Worm (Caenorhabditis elegans): Measurements from ENCODE around the gene let-721.

let-721 gene

ce11 chrIII:6420201-6420600 is 26.5 kb downstream of the let-721 start (continued):
- TF ChIP-seq nhr-77 (tag; optimal IDR thresholded peaks at IDR 0.05) (no peak), rnt-1 (tag; optimal IDR thresholded peaks at IDR 0.05) (peak; percentile 10), lin-13 (GFP tag; optimal IDR thresholded peaks at IDR 0.05) (no peak), fkh-4 (tag; optimal IDR thresholded peaks at IDR 0.05; ENCODE audit: borderline replicate concordance) (peak; percentile 42), elt-3 (tag; optimal IDR thresholded peaks at IDR 0.05) (peak in 1 of 6 experiments; percentile 6)

ce11 chrIII:6419409-6419944 is 27.2 kb downstream of the let-721 start, which contains the start of gene atgl-1:
atgl-1 (minus strand) TSS chrIII:6419459.
- TF ChIP-seq lin-14 (GFP tag; optimal IDR thresholded peaks at IDR 0.05) = peak; percentile 62
- TF ChIP-seq nhr-76 (tag; optimal IDR thresholded peaks at IDR 0.05) = no peak
- TF ChIP-seq nhr-85 (tag) = peak; percentile 84
- TF ChIP-seq nhr-20 (tag; optimal IDR thresholded peaks at IDR 0.05) = peak; percentile 3
- peak; percentile 46 for TF ChIP-seq blmp-1 (tag; optimal IDR thresholded peaks at IDR 0.05)
- TF ChIP-seq nhr-28 (tag; optimal IDR thresholded peaks at IDR 0.05) = no peak
- TF ChIP-seq hlh-4 (tag; optimal IDR thresholded peaks at IDR 0.05) = no peak
- no peak for TF ChIP-seq efl-1 (optimal IDR thresholded peaks at IDR 0.05)
- TF ChIP-seq efl-1 (GFP tag; optimal IDR thresholded peaks at IDR 0.05 in 1 of 2) = peak in 1 of 2 experiments; percentile 51
- peak in 1 of 6 experiments; percentile 18 for TF ChIP-seq elt-3 (tag; optimal IDR thresholded peaks at IDR 0.05)
- peak; percentile 37 for TF ChIP-seq nhr-71 (tag; optimal IDR thresholded peaks at IDR 0.05)

ce11 chrIII:6418254-6418653 is 28.5 kb downstream of the let-721 start:
- TF ChIP-seq unc-86 (tag; optimal IDR thresholded peaks at IDR 0.05) (no peak), nhr-85 (tag) (peak; percentile 75)

- TF ChIP-seq egl-27 (tag; optimal IDR thresholded peaks at IDR 0.05) = no peak
- TF ChIP-seq fkh-10 (GFP tag; optimal IDR thresholded peaks at IDR 0.05) = no peak
- TF ChIP-seq snpc-4 (tag; optimal IDR thresholded peaks at IDR 0.05) = no peak
- no peak for TF ChIP-seq tlp-1 (tag; optimal IDR thresholded peaks at IDR 0.05)
- no peak for TF ChIP-seq unc-86 (tag; optimal IDR thresholded peaks at IDR 0.05)
- no peak for TF ChIP-seq F16B12.6 (tag; optimal IDR thresholded peaks at IDR 0.05)
- TF ChIP-seq rnt-1 (tag; optimal IDR thresholded peaks at IDR 0.05) = no peak
- no peak for TF ChIP-seq lsy-2 (tag; optimal IDR thresholded peaks at IDR 0.05)
- no peak for TF ChIP-seq lin-13 (GFP tag; optimal IDR thresholded peaks at IDR 0.05)
- TF ChIP-seq nhr-28 (tag; optimal IDR thresholded peaks at IDR 0.05) = no peak
- no peak for TF ChIP-seq xbp-1 (tag; optimal IDR thresholded peaks at IDR 0.05)
- TF ChIP-seq efl-1 (optimal IDR thresholded peaks at IDR 0.05) = no peak
- no peak for TF ChIP-seq efl-1 (GFP tag; optimal IDR thresholded peaks at IDR 0.05 in 1 of 2)
- no peak for TF ChIP-seq ceh-63 (GFP tag; optimal IDR thresholded peaks at IDR 0.05)
- no peak for TF ChIP-seq lin-14 (GFP tag; optimal IDR thresholded peaks at IDR 0.05)
- peak; percentile 27 for TF ChIP-seq tbx-2 (tag; optimal IDR thresholded peaks at IDR 0.05)
- no peak for TF ChIP-seq unc-62 (GFP tag; optimal IDR thresholded peaks at IDR 0.05)
- TF ChIP-seq mab-9 (GFP tag; IDR thresholded peaks at IDR 0.05) = no peak
- peak; percentile 32; the same call in 1 of the 2 replicates for TF ChIP-seq grh-1 (GFP tag; IDR thresholded peaks at IDR 0.05)
- TF ChIP-seq blmp-1 (tag; optimal IDR thresholded peaks at IDR 0.05) = no peak
- TF ChIP-seq mep-1 (tag; optimal IDR thresholded peaks at IDR 0.05) = no peak
- TF ChIP-seq unc-98 (GFP tag; IDR thresholded peaks at IDR 0.05) = no peak
- no peak for TF ChIP-seq C16A3.4 (tag; optimal IDR thresholded peaks at IDR 0.05)
- TF ChIP-seq isw-1 (GFP tag; IDR thresholded peaks at IDR 0.05) = no peak
- TF ChIP-seq skn-1 (tag; optimal IDR thresholded peaks at IDR 0.05) = no peak
- peak; percentile 42 for TF ChIP-seq snu-23 (GFP tag; optimal IDR thresholded peaks at IDR 0.05)
- TF ChIP-seq fkh-8 (tag; optimal IDR thresholded peaks at IDR 0.05) = no peak
- no peak for TF ChIP-seq elt-2 (tag; optimal IDR thresholded peaks at IDR 0.05)
- no peak for TF ChIP-seq jun-1 (tag; optimal IDR thresholded peaks at IDR 0.05)
- no peak for TF ChIP-seq ces-1 (GFP tag; optimal IDR thresholded peaks at IDR 0.05)
- TF ChIP-seq nhr-77 (tag; optimal IDR thresholded peaks at IDR 0.05) = no peak
- no peak for TF ChIP-seq pqm-1 (tag; optimal IDR thresholded peaks at IDR 0.05)
- TF ChIP-seq C34B4.2 (tag; optimal IDR thresholded peaks at IDR 0.05) = no peak
- TF ChIP-seq nhr-90 (tag; optimal IDR thresholded peaks at IDR 0.05; ENCODE audit: poor library complexity) = peak; percentile 40
- TF ChIP-seq hlh-4 (tag; optimal IDR thresholded peaks at IDR 0.05) = no peak
- no peak for TF ChIP-seq fkh-4 (tag; optimal IDR thresholded peaks at IDR 0.05; ENCODE audit: borderline replicate concordance)
- no peak for TF ChIP-seq ets-5 (GFP tag; IDR thresholded peaks at IDR 0.05)
- peak; percentile 7 for TF ChIP-seq dsc-1 (tag; optimal IDR thresholded peaks at IDR 0.05)
- no peak for TF ChIP-seq unc-130 (tag; optimal IDR thresholded peaks at IDR 0.05)
Observed at ce11 chrIII:6415306-6415973, 31.3 kb downstream of the let-721 start, which contains the start of gene nas-4. nas-4 (minus strand) TSS chrIII:6415656.

Data from whole organism, L1 larva.